ENCODE assay signal across 2 worm cellular contexts in the genomic region with DNA sequence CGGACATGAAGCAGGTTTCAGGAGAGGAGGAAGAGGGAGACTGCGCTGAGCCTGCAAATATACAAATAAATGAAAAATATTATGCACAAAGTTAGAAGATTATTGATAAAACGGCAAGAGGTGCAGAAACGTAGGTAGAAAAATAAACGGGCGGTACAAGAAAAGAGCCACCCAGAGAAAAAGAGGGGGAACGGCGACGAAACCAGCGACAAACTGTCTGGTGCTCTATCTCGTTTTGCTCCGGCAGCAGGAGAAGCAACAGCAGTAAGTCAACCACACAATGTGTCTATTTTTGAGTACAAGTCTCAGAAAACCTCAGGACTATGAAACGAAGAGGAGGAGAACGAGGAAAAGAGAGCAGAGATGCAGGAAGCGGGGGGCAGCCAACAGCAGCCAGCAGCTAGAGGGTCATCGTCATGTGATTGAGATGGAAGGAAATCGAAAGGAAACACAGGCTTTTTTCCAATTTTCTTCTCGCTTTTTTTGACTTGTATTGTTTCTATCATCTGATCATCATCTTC.
TF ChIP-seq lines count a peak whose summit lies in the region.

A gene (minus strand): TSS at position 51 of the 521 bp plus-strand sequence.

TF ChIP-seq in whole organism, L1 larva, 84 proteins besides CTCF, POLR2A, EP300 and RAD21 (continued from another document):
- TF ChIP-seq snpc-4 (tag; optimal IDR thresholded peaks at IDR 0.05; lab: Kevin White, UChicago) (no peak), nhr-76 (tag; optimal IDR thresholded peaks at IDR 0.05; lab: Kevin White, UChicago) (no peak), nhr-84 (tag; optimal IDR thresholded peaks at IDR 0.05; lab: Kevin White, UChicago) (no peak), lin-35 (GFP tag; optimal IDR thresholded peaks at IDR 0.05; lab: Kevin White, UChicago) (peak; percentile 53 to 59), skn-1 (tag; optimal IDR thresholded peaks at IDR 0.05; lab: Kevin White, UChicago) (peak; percentile 41), pax-3 (tag; optimal IDR thresholded peaks at IDR 0.05; lab: Kevin White, UChicago) (peak; percentile 39), swsn-7 (tag; optimal IDR thresholded peaks at IDR 0.05; lab: Kevin White, UChicago) (peak; percentile 71), mep-1 (tag; optimal IDR thresholded peaks at IDR 0.05; lab: Kevin White, UChicago) (no peak), unc-86 (tag; optimal IDR thresholded peaks at IDR 0.05; lab: Kevin White, UChicago) (peak; percentile 32), nhr-90 (tag; optimal IDR thresholded peaks at IDR 0.05; lab: Kevin White, UChicago; ENCODE audit: poor library complexity) (peak; percentile 20), ztf-4 (tag; optimal IDR thresholded peaks at IDR 0.05; lab: Kevin White, UChicago) (no peak), irx-1 (tag; optimal IDR thresholded peaks at IDR 0.05; lab: Kevin White, UChicago) (peak; percentile 42), zag-1 (tag; optimal IDR thresholded peaks at IDR 0.05; lab: Kevin White, UChicago) (no peak), unc-30 (tag; optimal IDR thresholded peaks at IDR 0.05; lab: Kevin White, UChicago) (no peak), jun-1 (tag; optimal IDR thresholded peaks at IDR 0.05; lab: Kevin White, UChicago) (peak; percentile 59), ceh-88 (GFP tag; IDR thresholded peaks at IDR 0.05; lab: Robert Waterston, UW) (no peak; the same call in 1 of the 2 replicates), mef-2 (tag; optimal IDR thresholded peaks at IDR 0.05; lab: Kevin White, UChicago) (peak; percentile 49), zip-4 (GFP tag; optimal IDR thresholded peaks at IDR 0.05; lab: Kevin White, UChicago) (peak; percentile 3), unc-98 (GFP tag; IDR thresholded peaks at IDR 0.05; lab: Robert Waterston, UW) (no peak), lin-15B (tag; optimal IDR thresholded peaks at IDR 0.05; lab: Kevin White, UChicago) (no peak), nhr-85 (tag; lab: Kevin White, UChicago) (peak; percentile 70), egl-27 (tag; optimal IDR thresholded peaks at IDR 0.05; lab: Kevin White, UChicago) (no peak), nhr-71 (tag; optimal IDR thresholded peaks at IDR 0.05; lab: Kevin White, UChicago) (peak; percentile 88), ceh-82 (tag; optimal IDR thresholded peaks at IDR 0.05; lab: Kevin White, UChicago) (peak; percentile 0 to 30 (median 27))

TF ChIP-seq in whole organism, young adult, 124 proteins besides CTCF, POLR2A, EP300 and RAD21 (continued from another document):
- TF ChIP-seq F57A8.1 (GFP tag; optimal IDR thresholded peaks at IDR 0.05; lab: Kevin White, UChicago) (no peak), sea-2 (GFP tag; IDR thresholded peaks at IDR 0.05; lab: Robert Waterston, UW) (0 out of 2 replicates have a peak, but pooled peaks have one; percentile 40), ekl-4 (GFP tag; IDR thresholded peaks at IDR 0.05; lab: Robert Waterston, UW) (0 out of 2 replicates have a peak, but pooled peaks have one; percentile 20), aptf-2 (GFP tag; conservative IDR thresholded peaks at IDR 0.05; lab: Robert Waterston, UW) (no peak), ztf-6 (GFP tag; IDR thresholded peaks at IDR 0.05; lab: Robert Waterston, UW) (no peak)
